Worm (Caenorhabditis elegans): ENCODE measurements around the gene F54F2.7.

The F54F2.7 gene

DNA sequence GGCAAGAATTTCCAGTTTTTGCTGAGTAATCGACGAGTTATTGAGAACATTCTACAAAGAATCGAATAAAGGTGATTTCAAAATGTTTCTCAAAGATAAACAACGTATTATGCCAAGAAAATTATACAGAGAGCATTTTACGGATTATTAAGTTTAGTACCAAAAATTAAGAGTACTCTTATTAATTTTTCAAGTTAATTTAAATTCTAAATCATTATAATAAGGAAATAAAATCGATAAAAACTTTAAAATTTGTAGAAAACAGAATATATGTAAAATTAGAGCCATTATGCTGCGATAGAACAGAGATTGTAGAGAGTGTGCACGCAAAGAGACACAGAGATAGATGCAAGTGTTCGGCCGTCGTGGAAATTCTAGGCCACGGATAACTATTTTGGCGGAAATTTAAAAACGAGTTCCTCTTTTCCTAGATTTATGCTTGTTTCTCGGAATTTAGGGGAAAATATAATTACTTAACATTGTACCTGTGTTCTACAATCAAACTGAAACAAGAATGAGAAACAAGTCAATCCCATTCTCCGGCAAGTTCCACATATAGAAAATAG is 43.4 kb upstream of the F54F2.7 start, which contains the start of gene F44E2.9 (continued):
- no peak for TF ChIP-seq B0019.2 (GFP tag; conservative IDR thresholded peaks at IDR 0.05)
- TF ChIP-seq ztf-22 (GFP tag; optimal IDR thresholded peaks at IDR 0.05): no peak
- peak; percentile 74 for TF ChIP-seq unc-130 (GFP tag; optimal IDR thresholded peaks at IDR 0.05)
- TF ChIP-seq madf-6 (GFP tag; IDR thresholded peaks at IDR 0.05): peak; percentile 78
- peak; percentile 86 for TF ChIP-seq ztf-18 (tag; optimal IDR thresholded peaks at IDR 0.05)
- no peak for TF ChIP-seq ztf-3 (GFP tag; optimal IDR thresholded peaks at IDR 0.05)
- TF ChIP-seq lsy-27 (tag; optimal IDR thresholded peaks at IDR 0.05; ENCODE audit: borderline replicate concordance, insufficient read depth): no peak
- TF ChIP-seq nhr-80 (tag; optimal IDR thresholded peaks at IDR 0.05): peak; percentile 10
- 0 out of 2 replicates have a peak, but pooled peaks have one; percentile 19 for TF ChIP-seq rcor-1 (GFP tag; IDR thresholded peaks at IDR 0.05)
- no peak for TF ChIP-seq cebp-1 (GFP tag; IDR thresholded peaks at IDR 0.05)
- peak; percentile 33 for TF ChIP-seq cebp-1 (tag; optimal IDR thresholded peaks at IDR 0.05)
- no peak for TF ChIP-seq unc-62 (GFP tag; optimal IDR thresholded peaks at IDR 0.05)
- no peak for TF ChIP-seq repo-1 (tag; optimal IDR thresholded peaks at IDR 0.05)
- TF ChIP-seq snpc-4 (GFP tag; optimal IDR thresholded peaks at IDR 0.05): no peak
- peak in 2 of 4 experiments; percentile 11 to 34 for TF ChIP-seq snpc-4 (tag; optimal IDR thresholded peaks at IDR 0.05)

DNA sequence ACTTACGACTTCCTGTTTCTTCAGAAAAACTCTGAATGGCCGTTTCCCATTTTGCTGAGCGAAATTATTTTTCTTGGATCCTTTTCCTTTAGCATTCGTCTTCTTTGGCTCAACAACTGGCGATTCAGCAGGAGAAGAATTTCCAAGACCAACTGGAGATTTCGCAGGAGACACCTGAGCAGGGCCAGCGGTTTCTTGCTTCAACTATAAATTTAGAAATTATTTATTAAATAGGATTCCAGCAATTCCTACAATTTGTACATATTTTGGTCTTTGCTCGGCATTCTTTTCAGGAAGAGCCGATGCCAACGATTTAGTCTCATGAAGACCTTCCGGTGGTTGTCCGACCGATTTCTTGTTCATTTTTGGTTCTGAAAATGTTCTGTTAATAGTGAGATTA is 42.4 kb upstream of the F54F2.7 start, which contains the start of gene F44E2.8:
F44E2.8 (minus strand) TSS at position 371 of the 400 bp plus-strand sequence.
- TF ChIP-seq zfh-2 (GFP tag; conservative IDR thresholded peaks at IDR 0.05) (no peak), rec-8 (tag; optimal IDR thresholded peaks at IDR 0.05) (no peak), F57A8.1 (GFP tag; optimal IDR thresholded peaks at IDR 0.05) (no peak), repo-1 (tag; optimal IDR thresholded peaks at IDR 0.05) (peak; percentile 38), athp-1 (tag; optimal IDR thresholded peaks at IDR 0.05) (peak; percentile 17), pha-4 (tag; optimal IDR thresholded peaks at IDR 0.05) (no peak), snpc-3.4 (tag; optimal IDR thresholded peaks at IDR 0.05) (no peak), B0336.3 (GFP tag; IDR thresholded peaks at IDR 0.05) (no peak), nfyb-1 (GFP tag; IDR thresholded peaks at IDR 0.05) (0 out of 2 replicates have a peak, but pooled peaks have one; percentile 52), egl-44 (GFP tag; IDR thresholded peaks at IDR 0.05) (no peak), F49E8.2 (tag; optimal IDR thresholded peaks at IDR 0.05; ENCODE audit: insufficient read depth) (no peak), xnd-1 (tag; optimal IDR thresholded peaks at IDR 0.05) (peak; percentile 14), hmg-1.2 (GFP tag; IDR thresholded peaks at IDR 0.05) (0 out of 2 replicates have a peak, but pooled peaks have one; percentile 16), madf-6 (GFP tag; IDR thresholded peaks at IDR 0.05) (peak; percentile 55), lir-1 (GFP tag; conservative IDR thresholded peaks at IDR 0.05) (no peak), lsl-1 (GFP tag; optimal IDR thresholded peaks at IDR 0.05) (no peak), attf-6 (GFP tag; IDR thresholded peaks at IDR 0.05) (0 out of 2 replicates have a peak, but pooled peaks have one; percentile 15), ztf-3 (GFP tag; optimal IDR thresholded peaks at IDR 0.05) (no peak), ceh-40 (GFP tag; IDR thresholded peaks at IDR 0.05) (no peak), ztf-18 (tag; optimal IDR thresholded peaks at IDR 0.05) (peak; percentile 17), F57C9.4 (tag; optimal IDR thresholded peaks at IDR 0.05) (no peak)

DNA sequence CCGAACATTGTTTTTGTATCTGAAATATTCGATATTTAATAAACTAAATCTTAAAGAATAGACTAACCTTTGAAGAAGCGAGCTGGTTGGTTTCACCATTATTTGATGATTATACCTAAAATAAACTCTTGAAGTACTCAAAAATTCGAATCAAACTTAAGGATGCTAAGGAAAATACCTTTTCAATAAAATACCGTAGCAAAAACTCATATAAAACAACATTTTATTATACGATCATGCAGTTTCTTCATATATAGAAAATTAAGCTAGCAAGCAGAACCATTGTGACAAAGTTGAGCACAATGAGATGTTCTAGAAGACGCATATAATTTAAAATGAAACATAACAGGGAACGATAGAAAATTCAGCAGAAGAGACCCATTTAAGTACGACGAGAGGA is 41.2 kb upstream of the F54F2.7 start, which contains the start of gene F44E2.7:
F44E2.7 (minus strand) TSS at position 101 of the 400 bp plus-strand sequence.
- TF ChIP-seq hmg-20 (GFP tag; IDR thresholded peaks at IDR 0.05): no peak
- no peak for TF ChIP-seq F52B5.7 (tag; optimal IDR thresholded peaks at IDR 0.05)
- TF ChIP-seq ztf-18 (tag; optimal IDR thresholded peaks at IDR 0.05): no peak
